Worm (Caenorhabditis elegans): ENCODE data around the gene F08F8.10.

The F08F8.10 gene

ce11 chrIII:7385929-7386328, 28.7 kb upstream of the F08F8.10 start, which contains the start of gene trd-1:
TSS of gene trd-1 (plus strand) at chrIII:7386229.
- TF ChIP-seq mcd-1 (GFP tag; IDR thresholded peaks at IDR 0.05) (no peak), nhr-90 (tag; optimal IDR thresholded peaks at IDR 0.05) (no peak), let-526 (GFP tag; IDR thresholded peaks at IDR 0.05) (no peak), snpc-3.4 (tag; optimal IDR thresholded peaks at IDR 0.05) (no peak), F52B5.7 (tag; optimal IDR thresholded peaks at IDR 0.05) (no peak)

DNA sequence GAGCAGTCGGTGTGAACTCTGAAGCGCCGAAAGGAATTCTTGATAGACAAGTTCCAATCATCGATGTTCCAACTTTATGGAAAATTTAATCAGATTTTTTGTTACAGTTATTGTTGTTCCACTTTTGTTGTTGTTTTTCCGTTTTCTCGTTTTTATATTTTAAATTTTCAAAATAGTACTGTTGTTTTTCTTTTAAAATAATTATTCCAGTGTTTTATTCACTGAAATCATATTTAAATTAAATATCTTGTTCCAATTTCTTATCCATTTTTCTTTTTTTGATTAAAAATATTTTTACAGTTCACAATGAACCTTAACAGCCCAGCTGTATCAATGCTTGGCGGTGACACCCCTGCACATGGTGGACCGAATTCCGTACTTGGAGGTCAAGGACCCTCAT, 26.5 kb upstream of the F08F8.10 start, which contains the start of gene tbp-1:
tbp-1 (plus strand) TSS at position 301 of the 400 bp plus-strand sequence.
- TF ChIP-seq atf-7 (tag; optimal IDR thresholded peaks at IDR 0.05) (no peak), tbp1 (GFP tag; optimal IDR thresholded peaks at IDR 0.05) (peak; percentile 58)

ce11 chrIII:7381546-7382171, 24.5 kb upstream of the F08F8.10 start, which contains the start of the genes hmg-4 and T20B12.3:
TSS of gene hmg-4 (minus strand) at chrIII:7381596.
TSS of gene T20B12.3 (plus strand) at chrIII:7382115.
- TF ChIP-seq lsl-1 (GFP tag; optimal IDR thresholded peaks at IDR 0.05) (peak; percentile 89), egl-18 (GFP tag; IDR thresholded peaks at IDR 0.05) (no peak), tlf-1 (GFP tag; optimal IDR thresholded peaks at IDR 0.05) (peak; percentile 7), attf-6 (GFP tag; IDR thresholded peaks at IDR 0.05) (no peak), sdz-38 (tag; optimal IDR thresholded peaks at IDR 0.05) (no peak), F57C9.4 (tag; optimal IDR thresholded peaks at IDR 0.05) (no peak), snpc-3.4 (tag; optimal IDR thresholded peaks at IDR 0.05) (peak; percentile 15), tbx-9 (tag; optimal IDR thresholded peaks at IDR 0.05; ENCODE audit: borderline replicate concordance) (no peak), dpl-1 (GFP tag; optimal IDR thresholded peaks at IDR 0.05) (peak; percentile 70), aptf-2 (GFP tag; conservative IDR thresholded peaks at IDR 0.05) (no peak), K12H6.12 (tag; optimal IDR thresholded peaks at IDR 0.05) (peak; percentile 4), F49E8.2 (tag; optimal IDR thresholded peaks at IDR 0.05; ENCODE audit: insufficient read depth) (no peak), F37B4.10 (GFP tag; IDR thresholded peaks at IDR 0.05) (no peak), xnd-1 (tag; optimal IDR thresholded peaks at IDR 0.05) (peak; percentile 50), nhr-179 (tag; optimal IDR thresholded peaks at IDR 0.05) (no peak), D2030.7 (GFP tag; IDR thresholded peaks at IDR 0.05) (peak; percentile 69), ccch-3 (GFP tag; optimal IDR thresholded peaks at IDR 0.05) (no peak), gei-17 (GFP tag; optimal IDR thresholded peaks at IDR 0.05) (no peak), nfya-2 (GFP tag; IDR thresholded peaks at IDR 0.05) (no peak), ceh-91 (GFP tag; IDR thresholded peaks at IDR 0.05) (peak; percentile 71), hsf-1 (GFP tag; IDR thresholded peaks at IDR 0.05) (peak; percentile 84; the same call in 1 of the 2 replicates), efl-1 (GFP tag; optimal IDR thresholded peaks at IDR 0.05) (peak; percentile 93), tbp1 (GFP tag; optimal IDR thresholded peaks at IDR 0.05) (peak; percentile 75), F23B12.7 (tag; optimal IDR thresholded peaks at IDR 0.05; ENCODE audit: insufficient read depth) (peak; percentile 54), ztf-18 (tag; optimal IDR thresholded peaks at IDR 0.05) (peak; percentile 44), rcor-1 (GFP tag; IDR thresholded peaks at IDR 0.05) (peak; percentile 8; the same call in 1 of the 2 replicates), egl-44 (GFP tag; IDR thresholded peaks at IDR 0.05) (no peak), Y95B8A.8 (GFP tag; IDR thresholded peaks at IDR 0.05) (0 out of 2 replicates have a peak, but pooled peaks have one; percentile 54), lag-1 (GFP tag; IDR thresholded peaks at IDR 0.05) (no peak), B0035.1 (tag; optimal IDR thresholded peaks at IDR 0.05) (no peak), aptf-3 (GFP tag; IDR thresholded peaks at IDR 0.05) (no peak), hmg-1.2 (GFP tag; IDR thresholded peaks at IDR 0.05) (peak; percentile 52; the same call in 1 of the 2 replicates), snpc-1.1 (tag; optimal IDR thresholded peaks at IDR 0.05; ENCODE audit: insufficient read depth) (peak; percentile 4), lin-35 (GFP tag; optimal IDR thresholded peaks at IDR 0.05) (no peak), F55B11.4 (tag; optimal IDR thresholded peaks at IDR 0.05; ENCODE audit: borderline replicate concordance, insufficient read depth) (no peak), B0019.2 (GFP tag; conservative IDR thresholded peaks at IDR 0.05) (0 out of 2 replicates have a peak, but pooled peaks have one; percentile 36), atf-7 (tag; optimal IDR thresholded peaks at IDR 0.05) (no peak), let-607 (tag; optimal IDR thresholded peaks at IDR 0.05) (no peak), Y67H2A.10 (GFP tag; conservative IDR thresholded peaks at IDR 0.05) (no peak)
